Worm (Caenorhabditis elegans) whole organism, L1 larva: Measurements from ENCODE around the gene kcnl-4.
A peak's percentile ranks its signal among the peaks of the same experiment; 100 is the strongest.

Experiments used
- C04F5.9 ChIP-seq: sonication (generic microtip); optimal IDR thresholded peaks from 2 replicates; lab custom pipeline; 2016; ENCODE audit warnings: missing genetic modification characterization, missing compliant biosample characterization
- F16B12.6 ChIP-seq: fragments of 150-350 bp; optimal IDR thresholded peaks from 2 replicates; lab custom pipeline; 2014; ENCODE audit warnings: missing biosample characterization, missing genetic modification characterization
- alr-1 ChIP-seq: fragments of 200-800 bp; sonication (Bioruptor generic); optimal IDR thresholded peaks from 2 replicates; lab custom pipeline; 2018; ENCODE audit warnings: borderline replicate concordance, mild to moderate bottlenecking, missing genetic modification characterization, missing compliant biosample characterization
- aly-2 ChIP-seq: fragments of 150-350 bp; optimal IDR thresholded peaks from 2 replicates; lab custom pipeline; 2014; ENCODE audit warnings: missing biosample characterization, missing genetic modification characterization
- blmp-1 ChIP-seq: fragments of 150-350 bp; optimal IDR thresholded peaks from 2 replicates; lab custom pipeline; 2014; ENCODE audit warnings: missing biosample characterization, missing genetic modification characterization
- ceh-63 ChIP-seq: fragments of 200-800 bp; sonication (Bioruptor generic); optimal IDR thresholded peaks from 2 replicates; lab custom pipeline; 2018; ENCODE audit warnings: mild to moderate bottlenecking, missing genetic modification characterization, missing compliant biosample characterization
- ceh-82 ChIP-seq, 3 experiments: fragments of 150-350 bp in 1 of 3; sonication (generic microtip) in 2 of 3; optimal IDR thresholded peaks; 2 replicates each; lab custom pipeline; 2014 to 2017; ENCODE audit warnings: missing biosample characterization in 3 of 3, missing genetic modification characterization in 3 of 3
- ceh-88 ChIP-seq: fragments of 200-800 bp; sonication (Bioruptor generic); IDR thresholded peaks from 2 replicates; pipeline ENCODE4 v1.3.6; 2022; ENCODE audit warnings: missing genetic modification characterization, missing compliant biosample characterization
- ces-1 ChIP-seq: fragments of 150-350 bp; optimal IDR thresholded peaks from 2 replicates; lab custom pipeline; 2014; ENCODE audit warnings: missing biosample characterization, missing genetic modification reagents, missing genetic modification characterization
- dsc-1 ChIP-seq: sonication (generic microtip); optimal IDR thresholded peaks from 2 replicates; lab custom pipeline; 2016; ENCODE audit warnings: mild to moderate bottlenecking, missing genetic modification characterization, missing compliant biosample characterization
- efl-1 ChIP-seq, 4 experiments: fragments of 150-350 bp; optimal IDR thresholded peaks in 3 of 4; peaks in 1 of 4; 1 replicate in 1 of 4; 2 replicates in 3 of 4; lab custom pipeline; 2014; ENCODE audit warnings: missing biosample characterization in 2 of 4, missing genetic modification characterization in 2 of 4, missing genetic modification reagents in 2 of 4
- efl-3 ChIP-seq: fragments of 200-800 bp; sonication (Bioruptor generic); optimal IDR thresholded peaks from 2 replicates; lab custom pipeline; 2018; ENCODE audit warnings: mild to moderate bottlenecking, missing genetic modification characterization, missing compliant biosample characterization
- egl-13 ChIP-seq: sonication (generic microtip); optimal IDR thresholded peaks from 2 replicates; lab custom pipeline; 2016; ENCODE audit warnings: missing genotype, missing genetic modification reagents, missing genetic modification characterization, missing compliant biosample characterization
- elt-2 ChIP-seq: sonication (generic microtip); optimal IDR thresholded peaks from 2 replicates; lab custom pipeline; 2016; ENCODE audit warnings: missing genetic modification characterization, mild to moderate bottlenecking, inconsistent platforms, missing compliant biosample characterization, missing genetic modification reagents
- elt-3 ChIP-seq, 6 experiments: fragments of 150-350 bp in 1 of 6; sonication (generic microtip); optimal IDR thresholded peaks; 2 replicates each; lab custom pipeline; 2017 to 2018; ENCODE audit warnings: missing biosample characterization in 6 of 6, missing genetic modification characterization in 6 of 6, inconsistent platforms in 1 of 6
- ets-5 ChIP-seq: fragments of 200-800 bp; sonication (Bioruptor generic); IDR thresholded peaks from 2 replicates; pipeline ENCODE4 v1.3.6; 2022; ENCODE audit warnings: missing genetic modification characterization, missing compliant biosample characterization
- fkh-10 ChIP-seq: sonication (generic microtip); optimal IDR thresholded peaks from 2 replicates; lab custom pipeline; 2017; ENCODE audit warnings: missing biosample characterization, missing genetic modification reagents, missing genetic modification characterization
- fkh-4 ChIP-seq: sonication (generic microtip); optimal IDR thresholded peaks from 2 replicates; lab custom pipeline; 2016; ENCODE audit warnings: missing compliant biosample characterization, missing genetic modification characterization, borderline replicate concordance
- fkh-8 ChIP-seq: sonication (generic microtip); optimal IDR thresholded peaks from 2 replicates; lab custom pipeline; 2016; ENCODE audit warnings: mild to moderate bottlenecking, missing genetic modification characterization, missing compliant biosample characterization
- grh-1 ChIP-seq: fragments of 200-800 bp; sonication (Bioruptor generic); IDR thresholded peaks from 2 replicates; pipeline ENCODE4 v1.3.6; 2022; ENCODE audit warnings: missing genetic modification reagents, missing genetic modification characterization, missing compliant biosample characterization
- irx-1 ChIP-seq: sonication (generic microtip); optimal IDR thresholded peaks from 2 replicates; lab custom pipeline; 2016; ENCODE audit warnings: missing genetic modification characterization, missing compliant biosample characterization
- isw-1 ChIP-seq: fragments of 200-800 bp; sonication (Bioruptor generic); IDR thresholded peaks from 2 replicates; pipeline ENCODE4 v1.3.6; 2022; ENCODE audit warnings: missing genetic modification characterization, missing compliant biosample characterization
- lin-14 ChIP-seq: fragments of 200-800 bp; sonication (Bioruptor generic); optimal IDR thresholded peaks from 2 replicates; lab custom pipeline; 2018; ENCODE audit warnings: mild to moderate bottlenecking, missing genetic modification characterization, moderate library complexity, missing compliant biosample characterization
- lir-3 ChIP-seq: sonication (generic microtip); optimal IDR thresholded peaks from 2 replicates; lab custom pipeline; 2016; ENCODE audit warnings: mild to moderate bottlenecking, missing genetic modification characterization, moderate library complexity, missing compliant biosample characterization; ENCODE audit not compliant: poor library complexity
- mef-2 ChIP-seq: fragments of 150-350 bp; optimal IDR thresholded peaks from 2 replicates; lab custom pipeline; 2014; ENCODE audit warnings: missing biosample characterization, missing genetic modification characterization
- mep-1 ChIP-seq: fragments of 150-350 bp; optimal IDR thresholded peaks from 2 replicates; lab custom pipeline; 2014; ENCODE audit warnings: missing biosample characterization, missing genetic modification characterization
- nhr-11 ChIP-seq: fragments of 150-350 bp; optimal IDR thresholded peaks from 2 replicates; lab custom pipeline; 2014; ENCODE audit warnings: missing biosample characterization, missing genetic modification characterization
- nhr-12 ChIP-seq: sonication (generic microtip); optimal IDR thresholded peaks from 2 replicates; lab custom pipeline; 2017; ENCODE audit warnings: missing biosample characterization, missing genetic modification characterization
- nhr-19 ChIP-seq: fragments of 200-800 bp; sonication (Bioruptor generic); conservative IDR thresholded peaks from 2 replicates; pipeline ENCODE4 v1.3.6; 2022; ENCODE audit warnings: missing genetic modification characterization, missing compliant biosample characterization
- nhr-20 ChIP-seq: sonication (generic microtip); optimal IDR thresholded peaks from 2 replicates; lab custom pipeline; 2016; ENCODE audit warnings: mild to moderate bottlenecking, missing genetic modification characterization, missing compliant biosample characterization
- nhr-237 ChIP-seq: fragments of 150-350 bp; optimal IDR thresholded peaks from 2 replicates; lab custom pipeline; 2014; ENCODE audit warnings: missing biosample characterization, missing genetic modification characterization
- nhr-71 ChIP-seq: sonication (generic microtip); optimal IDR thresholded peaks from 2 replicates; lab custom pipeline; 2016; ENCODE audit warnings: mild to moderate bottlenecking, missing genetic modification characterization, moderate library complexity, missing compliant biosample characterization
- nhr-76 ChIP-seq: sonication (generic microtip); optimal IDR thresholded peaks from 2 replicates; lab custom pipeline; 2017; ENCODE audit warnings: missing biosample characterization, missing genetic modification characterization
- nhr-77 ChIP-seq: fragments of 150-350 bp; optimal IDR thresholded peaks from 2 replicates; lab custom pipeline; 2014; ENCODE audit warnings: missing biosample characterization, missing genetic modification characterization
- nhr-85 ChIP-seq: sonication (generic microtip); peaks from one replicate; lab custom pipeline; 2016; ENCODE audit warnings: missing genetic modification characterization, inconsistent platforms, missing compliant biosample characterization
- pqm-1 ChIP-seq: sonication (generic microtip); optimal IDR thresholded peaks from 3 replicates; lab custom pipeline; 2017; ENCODE audit warnings: missing biosample characterization, missing genetic modification characterization
- snpc-4 ChIP-seq: fragments of 150-350 bp; optimal IDR thresholded peaks from 2 replicates; lab custom pipeline; 2014; ENCODE audit warnings: missing biosample characterization, missing genetic modification characterization
- snu-23 ChIP-seq: sonication (generic microtip); optimal IDR thresholded peaks from 2 replicates; lab custom pipeline; 2016; ENCODE audit warnings: missing genetic modification characterization, missing compliant biosample characterization
- sup-37 ChIP-seq: fragments of 200-800 bp; sonication (Bioruptor generic); optimal IDR thresholded peaks from 2 replicates; lab custom pipeline; 2018; ENCODE audit warnings: mild to moderate bottlenecking, missing genetic modification characterization, missing compliant biosample characterization
- swsn-7 ChIP-seq: sonication (generic microtip); optimal IDR thresholded peaks from 2 replicates; lab custom pipeline; 2016; ENCODE audit warnings: missing genetic modification characterization, missing compliant biosample characterization
- unc-62 ChIP-seq: fragments of 150-350 bp; optimal IDR thresholded peaks from 2 replicates; lab custom pipeline; 2014; ENCODE audit warnings: missing biosample characterization, missing genetic modification reagents, missing genetic modification characterization
- unc-98 ChIP-seq: fragments of 200-800 bp; sonication (Bioruptor generic); IDR thresholded peaks from 2 replicates; pipeline ENCODE4 v1.3.6; 2022; ENCODE audit warnings: missing genetic modification characterization, missing compliant biosample characterization
- zip-4 ChIP-seq: fragments of 200-800 bp; sonication (Bioruptor generic); optimal IDR thresholded peaks from 2 replicates; lab custom pipeline; 2018; ENCODE audit warnings: mild to moderate bottlenecking, missing genetic modification characterization, moderate library complexity, missing compliant biosample characterization
- ztf-11 ChIP-seq, 2 experiments: sonication (generic microtip); optimal IDR thresholded peaks; 2 replicates each; lab custom pipeline; 2016 to 2017; ENCODE audit warnings: missing genetic modification characterization in 2 of 2, missing biosample characterization in 1 of 2, missing compliant biosample characterization in 1 of 2

The kcnl-4 gene

ce11 chrV:14499074-14499864 is 31.6 kb upstream of the kcnl-4 start (continued):
- TF ChIP-seq efl-3 (GFP tag; lab: Kevin White, UChicago) (no peak), ces-1 (GFP tag; lab: Kevin White, UChicago) (no peak), nhr-76 (no peak)
- TF ChIP-seq, all 84 proteins: peak for 11

- TF ChIP-seq nhr-237 (tag; lab: Kevin White, UChicago) (no peak), nhr-71 (tag; lab: Kevin White, UChicago) (no peak), mep-1 (tag; lab: Kevin White, UChicago) (peak; percentile 0), fkh-10 (GFP tag; lab: Kevin White, UChicago) (no peak), ceh-88 (GFP tag; lab: Robert Waterston, UW) (no peak), zip-4 (GFP tag; lab: Kevin White, UChicago) (no peak), irx-1 (tag; lab: Kevin White, UChicago) (peak; percentile 13), ceh-82 (tag; optimal IDR thresholded peaks at IDR 0.05; lab: Kevin White, UChicago) (no peak), blmp-1 (tag; lab: Kevin White, UChicago) (peak; percentile 57), lin-14 (GFP tag; lab: Kevin White, UChicago) (peak; percentile 53)
Measured at ce11 chrV:14500554-14500953, 30.4 kb upstream of the kcnl-4 start.

ce11 chrV:14501136-14501535 is 29.8 kb upstream of the kcnl-4 start, which contains the start of gene R02D5.24:
Gene R02D5.24 (plus strand): TSS chrV:14501340.
- TF ChIP-seq lin-14 (GFP tag; lab: Kevin White, UChicago), result peak; percentile 35
- no peak for TF ChIP-seq egl-13 (tag; lab: Kevin White, UChicago)
- peak; percentile 1 for TF ChIP-seq mep-1 (tag; lab: Kevin White, UChicago)
- no peak for TF ChIP-seq fkh-8
- no peak for TF ChIP-seq unc-98
- TF ChIP-seq efl-3 (GFP tag; lab: Kevin White, UChicago), result no peak
- peak; percentile 30 for TF ChIP-seq blmp-1 (tag; lab: Kevin White, UChicago)
- no peak for TF ChIP-seq nhr-12 (tag; lab: Kevin White, UChicago)
- TF ChIP-seq grh-1 (GFP tag; lab: Robert Waterston, UW), result 0 out of 2 replicates have a peak, but pooled peaks have one; percentile 7

DNA sequence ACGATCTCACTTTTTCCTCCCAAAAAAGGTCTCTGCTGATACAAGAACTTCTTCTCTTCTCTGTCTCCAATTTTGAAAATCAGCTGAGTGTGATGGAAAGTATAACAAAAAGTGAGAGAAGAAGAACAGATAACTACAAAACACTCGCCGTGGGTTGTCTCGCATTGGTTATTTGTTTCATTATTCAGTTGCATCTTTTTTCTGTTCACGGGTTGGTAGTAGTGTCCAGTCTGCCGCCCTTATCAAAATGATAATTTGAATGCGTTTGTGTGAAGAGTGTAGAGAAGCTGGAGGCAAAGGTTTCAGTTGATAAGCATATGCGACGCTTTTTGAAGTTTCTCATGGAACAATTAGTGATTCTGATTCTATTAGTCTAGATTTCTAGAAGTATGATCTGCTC is 27.8 kb upstream of the kcnl-4 start:
- TF ChIP-seq aly-2 (no peak), elt-3 (tag; optimal IDR thresholded peaks at IDR 0.05; lab: Kevin White, UChicago) (peak in 1 of 6 experiments; percentile 42), mef-2 (no peak), lir-3 (no peak), nhr-85 (tag; lab: Kevin White, UChicago) (peak; percentile 47), ztf-11 (tag; optimal IDR thresholded peaks at IDR 0.05; lab: Kevin White, UChicago) (no peak), snpc-4 (tag; lab: Kevin White, UChicago) (no peak), alr-1 (tag; lab: Kevin White, UChicago) (no peak), swsn-7 (tag; lab: Kevin White, UChicago) (no peak), sup-37 (GFP tag; lab: Kevin White, UChicago) (no peak), pqm-1 (tag; lab: Kevin White, UChicago) (peak; percentile 15), ets-5 (GFP tag; lab: Robert Waterston, UW) (no peak), nhr-19 (GFP tag; lab: Robert Waterston, UW) (no peak), blmp-1 (tag; lab: Kevin White, UChicago) (peak; percentile 88), nhr-11 (no peak), unc-62 (GFP tag; lab: Kevin White, UChicago) (no peak), unc-98 (no peak), elt-2 (tag; lab: Kevin White, UChicago) (peak; percentile 83), ces-1 (GFP tag; lab: Kevin White, UChicago) (no peak), F16B12.6 (tag; lab: Kevin White, UChicago) (no peak), ceh-63 (GFP tag; lab: Kevin White, UChicago) (no peak), nhr-77 (no peak), fkh-4 (tag; lab: Kevin White, UChicago) (no peak), isw-1 (GFP tag; lab: Robert Waterston, UW) (no peak), dsc-1 (tag; lab: Kevin White, UChicago) (no peak), C04F5.9 (tag; lab: Kevin White, UChicago) (no peak), irx-1 (tag; lab: Kevin White, UChicago) (no peak), lin-14 (GFP tag; lab: Kevin White, UChicago) (peak; percentile 54), nhr-20 (tag; lab: Kevin White, UChicago) (peak; percentile 9), snu-23 (GFP tag; lab: Kevin White, UChicago) (no peak), efl-1 (optimal IDR thresholded peaks at IDR 0.05; lab: Kevin White, UChicago) (no peak), efl-1 (GFP tag; optimal IDR thresholded peaks at IDR 0.05 in 1 of 2; lab: Kevin White, UChicago) (no peak)
